Worm (Caenorhabditis elegans) whole organism, L3 larva: ENCODE results near the gene cal-3.

Experiments
- ZK546.5 ChIP-seq: sonication (generic microtip); optimal IDR thresholded peaks from 2 replicates; lab custom pipeline; 2017; ENCODE audit warnings: missing biosample characterization, missing genetic modification characterization
- aly-2 ChIP-seq: fragments of 150-350 bp; optimal IDR thresholded peaks from 2 replicates; lab custom pipeline; 2014; ENCODE audit warnings: missing biosample characterization, missing genetic modification characterization
- ama-1 ChIP-seq: fragments of 150-350 bp; optimal IDR thresholded peaks from 2 replicates; lab custom pipeline; 2018
- fkh-10 ChIP-seq: sonication (generic microtip); optimal IDR thresholded peaks from 2 replicates; lab custom pipeline; 2017; ENCODE audit warnings: missing biosample characterization, missing genetic modification reagents, missing genetic modification characterization
- fos-1 ChIP-seq: fragments of 150-350 bp; optimal IDR thresholded peaks from 2 replicates; lab custom pipeline; 2014; ENCODE audit warnings: missing biosample characterization, missing genetic modification characterization
- mdl-1 ChIP-seq: fragments of 150-350 bp; optimal IDR thresholded peaks from 2 replicates; lab custom pipeline; 2014; ENCODE audit warnings: missing biosample characterization, missing genetic modification characterization
- nfya-1 ChIP-seq: sonication (generic microtip); optimal IDR thresholded peaks from 2 replicates; lab custom pipeline; 2017; ENCODE audit warnings: missing genetic modification characterization, mild to moderate bottlenecking, missing compliant biosample characterization, antibody characterized with exemption, moderate library complexity; ENCODE audit not compliant: insufficient read depth
- nhr-11 ChIP-seq: fragments of 150-350 bp; optimal IDR thresholded peaks from 2 replicates; lab custom pipeline; 2014; ENCODE audit warnings: missing biosample characterization, missing genetic modification characterization
- nhr-12 ChIP-seq: fragments of 150-350 bp; optimal IDR thresholded peaks from 2 replicates; lab custom pipeline; 2014; ENCODE audit warnings: missing biosample characterization, missing genetic modification characterization
- nhr-67 ChIP-seq: fragments of 150-350 bp; optimal IDR thresholded peaks from 2 replicates; lab custom pipeline; 2014; ENCODE audit warnings: missing biosample characterization, missing genetic modification characterization
- pqm-1 ChIP-seq: fragments of 150-350 bp; optimal IDR thresholded peaks from 2 replicates; lab custom pipeline; 2017; ENCODE audit warnings: missing biosample characterization, missing genetic modification characterization, inconsistent platforms
- skn-1 ChIP-seq: fragments of 150-350 bp; optimal IDR thresholded peaks from 2 replicates; lab custom pipeline; 2014; ENCODE audit warnings: missing biosample characterization, missing genetic modification characterization
- snpc-4 ChIP-seq: fragments of 150-350 bp; optimal IDR thresholded peaks from 2 replicates; lab custom pipeline; 2014; ENCODE audit warnings: missing biosample characterization, missing genetic modification characterization

DNA sequence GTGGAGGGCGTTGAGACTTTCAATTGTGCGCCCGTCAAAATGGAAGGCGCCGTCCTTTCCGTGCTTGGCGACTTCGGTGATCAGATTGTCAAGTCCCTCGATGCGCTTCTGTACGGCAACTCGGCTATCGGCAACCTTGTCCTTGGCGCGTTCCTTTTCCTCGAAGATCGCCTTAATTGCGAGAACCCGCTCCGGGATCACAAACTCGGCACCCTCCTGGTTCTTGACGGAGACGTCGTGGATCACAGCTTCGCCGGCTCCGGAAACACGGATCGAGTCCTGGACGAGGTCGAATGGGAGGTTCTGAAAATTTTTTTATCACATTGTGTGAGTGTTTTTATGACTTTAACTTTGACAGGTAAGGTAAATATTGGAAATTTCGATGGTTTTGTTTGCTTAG, 38.2 kb upstream of the cal-3 start:
- no peak for TF ChIP-seq nhr-11 (tag; lab: Kevin White, UChicago)
- no peak for TF ChIP-seq nhr-12 (tag; lab: Kevin White, UChicago)
- TF ChIP-seq skn-1 (tag; lab: Kevin White, UChicago) = no peak
- no peak for TF ChIP-seq ZK546.5 (tag; lab: Kevin White, UChicago)
- TF ChIP-seq nhr-67 (tag; lab: Kevin White, UChicago) = no peak
- no peak for TF ChIP-seq fos-1 (tag; lab: Kevin White, UChicago)
- TF ChIP-seq pqm-1 (tag; lab: Kevin White, UChicago) = no peak
- no peak for TF ChIP-seq snpc-4 (tag; lab: Kevin White, UChicago)
- TF ChIP-seq nfya-1 (tag; lab: Kevin White, UChicago) = no peak
- no peak for TF ChIP-seq mdl-1 (tag; lab: Kevin White, UChicago)
- no peak for TF ChIP-seq aly-2 (tag; lab: Kevin White, UChicago)
- no peak for TF ChIP-seq ama-1 (lab: Kevin White, UChicago)
- no peak for TF ChIP-seq fkh-10 (GFP tag; lab: Kevin White, UChicago)
